Fruit fly (Drosophila melanogaster): Measurements from ENCODE around the gene squ.

Gene squ

dm6 chr2L:16719643-16720515 is 40.0 kb downstream of the squ start, which contains the start of gene Cyt-c-p (continued):
- TF ChIP-seq jing (GFP tag; optimal IDR thresholded peaks at IDR 0.05) (no peak), disco-r (GFP tag; optimal IDR thresholded peaks at IDR 0.05) (peak; percentile 25), HmgD (GFP tag; optimal IDR thresholded peaks at IDR 0.05) (peak; percentile 62), CG34422 (GFP tag; IDR thresholded peaks at IDR 0.05) (no peak; the same call in 2 of the 3 replicates), br (optimal IDR thresholded peaks at IDR 0.05) (no peak), CG15601 (tag; optimal IDR thresholded peaks at IDR 0.05) (peak; percentile 57), esg (GFP tag; conservative IDR thresholded peaks at IDR 0.05) (no peak), cato (GFP tag; optimal IDR thresholded peaks at IDR 0.05; ENCODE audit: borderline replicate concordance) (no peak), CG32767 (GFP tag; IDR thresholded peaks at IDR 0.05) (no peak), CG4282 (GFP tag; optimal IDR thresholded peaks at IDR 0.05) (no peak), H2.0 (GFP tag; IDR thresholded peaks at IDR 0.05) (no peak), CG2712 (tag; optimal IDR thresholded peaks at IDR 0.05) (peak; percentile 61), Myb (GFP tag; optimal IDR thresholded peaks at IDR 0.05) (peak; percentile 70), CG14441 (GFP tag; IDR thresholded peaks at IDR 0.05) (no peak), NK7.1 (GFP tag; optimal IDR thresholded peaks at IDR 0.05) (no peak), CG14667 (GFP tag; IDR thresholded peaks at IDR 0.05) (no peak), CG6791 (GFP tag; IDR thresholded peaks at IDR 0.05; ENCODE audit: partially characterized antibody) (peak; percentile 53; the same call in 2 of the 3 replicates), Atf-2 (GFP tag; optimal IDR thresholded peaks at IDR 0.05) (no peak), CG1792 (GFP tag; optimal IDR thresholded peaks at IDR 0.05) (no peak), otp (GFP tag; IDR thresholded peaks at IDR 0.05) (no peak), CG10321 (GFP tag; IDR thresholded peaks at IDR 0.05) (peak; percentile 11; the same call in 1 of the 2 replicates), pb (GFP tag; optimal IDR thresholded peaks at IDR 0.05) (peak; percentile 26), sim (GFP tag; IDR thresholded peaks at IDR 0.05) (no peak), sna (GFP tag; IDR thresholded peaks at IDR 0.05; ENCODE audit: partially characterized antibody) (0 out of 2 replicates have a peak, but pooled peaks have one; percentile 41), CG18619 (GFP tag; optimal IDR thresholded peaks at IDR 0.05) (peak; percentile 25), salm (tag; optimal IDR thresholded peaks at IDR 0.05) (peak; percentile 6), dysf (GFP tag; IDR thresholded peaks at IDR 0.05) (peak; percentile 12; the same call in 1 of the 3 replicates), B-H2 (GFP tag; optimal IDR thresholded peaks at IDR 0.05) (no peak), bigmax (GFP tag; optimal IDR thresholded peaks at IDR 0.05) (no peak), ind (GFP tag; optimal IDR thresholded peaks at IDR 0.05) (no peak), CG33213 (GFP tag; optimal IDR thresholded peaks at IDR 0.05) (peak; percentile 83), CG1233 (GFP tag; optimal IDR thresholded peaks at IDR 0.05) (no peak), gsb-n (tag; optimal IDR thresholded peaks at IDR 0.05) (peak; percentile 13), Scr (GFP tag; IDR thresholded peaks at IDR 0.05; ENCODE audit: partially characterized antibody) (peak; percentile 68), wdn (GFP tag; IDR thresholded peaks at IDR 0.05) (no peak), pros (GFP tag; optimal IDR thresholded peaks at IDR 0.05) (no peak), tio (GFP tag; optimal IDR thresholded peaks at IDR 0.05) (no peak), CG6272 (GFP tag; IDR thresholded peaks at IDR 0.05) (no peak; the same call in 1 of the 2 replicates), Gsc (GFP tag; IDR thresholded peaks at IDR 0.05) (no peak), sima (GFP tag; optimal IDR thresholded peaks at IDR 0.05) (no peak), Dref (GFP tag; IDR thresholded peaks at IDR 0.05) (peak; percentile 51), CG7928 (GFP tag; optimal IDR thresholded peaks at IDR 0.05) (peak; percentile 13), Rx (GFP tag; IDR thresholded peaks at IDR 0.05) (no peak), CG2875 (GFP tag; optimal IDR thresholded peaks at IDR 0.05) (peak; percentile 4), Atf3 (GFP tag; optimal IDR thresholded peaks at IDR 0.05) (no peak), CG11398 (GFP tag; optimal IDR thresholded peaks at IDR 0.05) (no peak), CG6254 (GFP tag; optimal IDR thresholded peaks at IDR 0.05) (no peak), odd (GFP tag; optimal IDR thresholded peaks at IDR 0.05) (no peak), seq (GFP tag; IDR thresholded peaks at IDR 0.05) (0 out of 2 replicates have a peak, but pooled peaks have one; percentile 10), ab (GFP tag; optimal IDR thresholded peaks at IDR 0.05) (no peak)

Data from whole organism, embryonic.